Fruit fly (Drosophila melanogaster): ENCODE results near the gene Chc.

- TF ChIP-seq Hr78 (GFP tag; optimal IDR thresholded peaks at IDR 0.05) (no peak), cas (GFP tag; IDR thresholded peaks at IDR 0.05) (no peak), usp (GFP tag; optimal IDR thresholded peaks at IDR 0.05) (no peak), CG1529 (GFP tag; optimal IDR thresholded peaks at IDR 0.05) (no peak), sug (tag; optimal IDR thresholded peaks at IDR 0.05) (no peak), CG10431 (GFP tag; optimal IDR thresholded peaks at IDR 0.05) (no peak), CG10462 (GFP tag; optimal IDR thresholded peaks at IDR 0.05) (no peak), zf30C (GFP tag; optimal IDR thresholded peaks at IDR 0.05) (no peak), CG14050 (GFP tag; IDR thresholded peaks at IDR 0.05) (no peak), scrt (GFP tag; optimal IDR thresholded peaks at IDR 0.05) (no peak), tup (GFP tag; optimal IDR thresholded peaks at IDR 0.05) (no peak), CG13287 (GFP tag; IDR thresholded peaks at IDR 0.05; ENCODE audit: partially characterized antibody) (no peak), Xrp1 (GFP tag; IDR thresholded peaks at IDR 0.05) (no peak), CG2202 (tag; optimal IDR thresholded peaks at IDR 0.05) (no peak)
Observed at dm6 chrX:15840003-15840402, 4.7 kb upstream of the Chc start.

Measured in whole organism, embryonic.